Worm (Caenorhabditis elegans) whole organism, mixed stage, embryonic: ENCODE data around the gene myo-5.

Source experiments
- M03D4.4 ChIP-seq: sonication (generic microtip); optimal IDR thresholded peaks from 2 replicates; lab custom pipeline; 2017; ENCODE audit warnings: mild to moderate bottlenecking, missing genetic modification characterization, missing compliant biosample characterization
- bed-3 ChIP-seq: fragments of 200-800 bp; sonication (Bioruptor generic); optimal IDR thresholded peaks from 3 replicates; lab custom pipeline; 2018; ENCODE audit warnings: mild to moderate bottlenecking, missing genetic modification characterization, moderate library complexity, missing compliant biosample characterization
- blmp-1 ChIP-seq: fragments of 150-350 bp; optimal IDR thresholded peaks from 2 replicates; lab custom pipeline; 2014; ENCODE audit warnings: missing biosample characterization, missing genetic modification characterization
- ceh-39 ChIP-seq: fragments of 150-350 bp; optimal IDR thresholded peaks from 2 replicates; lab custom pipeline; 2014; ENCODE audit warnings: missing biosample characterization, missing genetic modification characterization
- ceh-83 ChIP-seq: fragments of 200-800 bp; sonication (Bioruptor generic); optimal IDR thresholded peaks from 2 replicates; lab custom pipeline; 2018; ENCODE audit warnings: mild to moderate bottlenecking, missing genetic modification characterization, missing compliant biosample characterization
- ces-1 ChIP-seq: fragments of 150-350 bp; optimal IDR thresholded peaks from 2 replicates; lab custom pipeline; 2014; ENCODE audit warnings: missing biosample characterization, missing genetic modification reagents, missing genetic modification characterization
- cnd-1 ChIP-seq: fragments of 200-800 bp; sonication (Bioruptor generic); optimal IDR thresholded peaks from 2 replicates; lab custom pipeline; 2018; ENCODE audit warnings: mild to moderate bottlenecking, missing genetic modification characterization, missing compliant biosample characterization
- elt-1 ChIP-seq: sonication (generic microtip); optimal IDR thresholded peaks from 2 replicates; lab custom pipeline; 2017; ENCODE audit warnings: missing genetic modification characterization, mild to moderate bottlenecking, missing compliant biosample characterization, antibody characterized with exemption, moderate library complexity, borderline replicate concordance; ENCODE audit not compliant: insufficient read depth
- flh-1 ChIP-seq: fragments of 200-800 bp; sonication (Bioruptor generic); optimal IDR thresholded peaks from 2 replicates; lab custom pipeline; 2018; ENCODE audit warnings: mild to moderate bottlenecking, missing genetic modification characterization, moderate library complexity, missing compliant biosample characterization
- ham-2 ChIP-seq: fragments of 200-800 bp; sonication (Bioruptor generic); optimal IDR thresholded peaks from 2 replicates; lab custom pipeline; 2018; ENCODE audit warnings: mild to moderate bottlenecking, missing genetic modification characterization, missing compliant biosample characterization
- hlh-1 ChIP-seq: fragments of 150-350 bp; optimal IDR thresholded peaks from 2 replicates; lab custom pipeline; 2014; ENCODE audit warnings: missing biosample characterization, missing genetic modification reagents, missing genetic modification characterization
- lin-13 ChIP-seq: fragments of 150-350 bp; optimal IDR thresholded peaks from 2 replicates; lab custom pipeline; 2014; ENCODE audit warnings: missing biosample characterization, missing genetic modification characterization
- lin-32 ChIP-seq: fragments of 200-800 bp; sonication (Bioruptor generic); optimal IDR thresholded peaks from 2 replicates; lab custom pipeline; 2018; ENCODE audit warnings: mild to moderate bottlenecking, missing genetic modification characterization, missing compliant biosample characterization
- lsy-2 ChIP-seq: fragments of 150-350 bp; optimal IDR thresholded peaks from 2 replicates; lab custom pipeline; 2014; ENCODE audit warnings: missing biosample characterization, missing genetic modification characterization
- mab-5 ChIP-seq: fragments of 150-350 bp; optimal IDR thresholded peaks from 2 replicates; lab custom pipeline; 2014; ENCODE audit warnings: missing biosample characterization, missing genetic modification characterization
- mep-1 ChIP-seq: fragments of 150-350 bp; optimal IDR thresholded peaks from 2 replicates; lab custom pipeline; 2017; ENCODE audit warnings: missing biosample characterization, missing genetic modification reagents, missing genetic modification characterization, inconsistent platforms
- mls-2 ChIP-seq: sonication (generic microtip); optimal IDR thresholded peaks from 2 replicates; lab custom pipeline; 2016; ENCODE audit warnings: mild to moderate bottlenecking, missing genetic modification characterization, moderate library complexity, missing compliant biosample characterization
- nhr-12 ChIP-seq: fragments of 150-350 bp; optimal IDR thresholded peaks from 2 replicates; lab custom pipeline; 2014; ENCODE audit warnings: missing biosample characterization, missing genetic modification characterization
- nhr-2 ChIP-seq: fragments of 150-350 bp; optimal IDR thresholded peaks from 2 replicates; lab custom pipeline; 2014; ENCODE audit warnings: missing biosample characterization, missing genetic modification characterization
- nhr-237 ChIP-seq: fragments of 150-350 bp; optimal IDR thresholded peaks from 2 replicates; lab custom pipeline; 2014; ENCODE audit warnings: missing biosample characterization, missing genetic modification characterization
- nhr-28 ChIP-seq: fragments of 150-350 bp; optimal IDR thresholded peaks from 2 replicates; lab custom pipeline; 2014; ENCODE audit warnings: missing biosample characterization, missing genetic modification characterization
- nhr-76 ChIP-seq: sonication (generic microtip); optimal IDR thresholded peaks from 2 replicates; lab custom pipeline; 2017; ENCODE audit warnings: missing biosample characterization, missing genetic modification characterization
- pha-4 ChIP-seq: fragments of 150-350 bp; optimal IDR thresholded peaks from 2 replicates; lab custom pipeline; 2018; ENCODE audit warnings: missing biosample characterization, missing genetic modification reagents, missing genetic modification characterization
- sem-2 ChIP-seq: fragments of 200-800 bp; sonication (Bioruptor generic); optimal IDR thresholded peaks from 2 replicates; lab custom pipeline; 2018; ENCODE audit warnings: mild to moderate bottlenecking, missing genetic modification characterization, missing compliant biosample characterization
- snpc-4 ChIP-seq: fragments of 150-350 bp; optimal IDR thresholded peaks from 2 replicates; lab custom pipeline; 2014; ENCODE audit warnings: missing biosample characterization, missing genetic modification characterization
- sptf-1 ChIP-seq: sonication (generic microtip); optimal IDR thresholded peaks from 2 replicates; lab custom pipeline; 2017; ENCODE audit warnings: mild to moderate bottlenecking, missing genetic modification characterization, moderate library complexity, missing compliant biosample characterization
- tbx-8 ChIP-seq: fragments of 200-800 bp; sonication (Bioruptor generic); optimal IDR thresholded peaks from 2 replicates; lab custom pipeline; 2018; ENCODE audit warnings: mild to moderate bottlenecking, missing genetic modification characterization, moderate library complexity, missing compliant biosample characterization
- unc-120 ChIP-seq: sonication (generic microtip); optimal IDR thresholded peaks from 2 replicates; lab custom pipeline; 2017; ENCODE audit warnings: missing genetic modification characterization, missing compliant biosample characterization; ENCODE audit not compliant: poor library complexity, severe bottlenecking
- unc-39 ChIP-seq: fragments of 150-350 bp; optimal IDR thresholded peaks from 2 replicates; lab custom pipeline; 2014; ENCODE audit warnings: missing biosample characterization, missing genetic modification characterization
- unc-62 ChIP-seq: fragments of 150-350 bp; optimal IDR thresholded peaks from 2 replicates; lab custom pipeline; 2014; ENCODE audit warnings: missing biosample characterization, missing genetic modification reagents, missing genetic modification characterization
- zip-8 ChIP-seq: fragments of 150-350 bp; optimal IDR thresholded peaks from 2 replicates; lab custom pipeline; 2014; ENCODE audit warnings: missing biosample characterization, missing genetic modification characterization

myo-5 gene

ce11 chrV:8095378-8095777, 13.4 kb upstream of the myo-5 start, which contains the start of gene str-146:
str-146 (minus strand) TSS chrV:8095478.
- no peak for TF ChIP-seq nhr-12 (tag; lab: Kevin White, UChicago)
- TF ChIP-seq unc-62 (GFP tag; lab: Kevin White, UChicago) = no peak
- no peak for TF ChIP-seq nhr-2 (tag; lab: Kevin White, UChicago)
- no peak for TF ChIP-seq lsy-2 (tag; lab: Kevin White, UChicago)
- TF ChIP-seq sptf-1 (tag; lab: Kevin White, UChicago) = no peak
- no peak for TF ChIP-seq cnd-1 (tag; lab: Kevin White, UChicago)
- TF ChIP-seq unc-120 = no peak

DNA sequence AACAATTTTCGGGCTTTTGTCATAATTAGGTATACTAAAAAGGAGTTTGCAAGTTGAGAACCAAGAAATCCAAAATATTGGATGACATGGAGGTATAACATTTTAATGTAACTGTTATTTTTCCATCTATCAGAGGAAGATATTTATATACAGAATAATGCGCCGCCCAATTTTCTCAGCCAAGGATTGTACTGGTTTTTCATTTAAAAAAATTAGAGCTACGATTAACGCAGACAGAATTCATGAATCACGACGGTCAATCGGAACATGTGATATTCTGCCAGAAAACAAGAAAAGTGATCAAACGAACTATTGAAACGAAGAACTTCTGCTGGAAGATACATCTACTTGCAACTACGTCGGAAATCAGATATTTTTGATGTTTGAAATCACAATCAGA, 10.5 kb upstream of the myo-5 start, which contains the start of gene str-145:
Gene str-145 (minus strand): TSS at position 101 of the 400 bp plus-strand sequence.
- no peak for TF ChIP-seq mab-5 (tag; lab: Kevin White, UChicago)
- no peak for TF ChIP-seq nhr-237 (tag; lab: Kevin White, UChicago)
- no peak for TF ChIP-seq nhr-28
- TF ChIP-seq lin-13 (tag; lab: Kevin White, UChicago) = no peak
- no peak for TF ChIP-seq bed-3 (GFP tag; lab: Kevin White, UChicago)
- TF ChIP-seq pha-4 = no peak
- TF ChIP-seq M03D4.4 (tag; lab: Kevin White, UChicago) = no peak
- TF ChIP-seq nhr-12 (tag; lab: Kevin White, UChicago) = no peak
- TF ChIP-seq nhr-76 (tag; lab: Kevin White, UChicago) = no peak
- TF ChIP-seq blmp-1 (tag; lab: Kevin White, UChicago) = no peak
- TF ChIP-seq unc-62 (GFP tag; lab: Kevin White, UChicago) = no peak
- TF ChIP-seq sem-2 = no peak
- TF ChIP-seq mep-1 (tag; lab: Kevin White, UChicago) = no peak
- no peak for TF ChIP-seq nhr-2 (tag; lab: Kevin White, UChicago)
- TF ChIP-seq ces-1 = no peak
- no peak for TF ChIP-seq sptf-1 (tag; lab: Kevin White, UChicago)
- TF ChIP-seq flh-1 = no peak

ce11 chrV:8099306-8099705, 9.5 kb upstream of the myo-5 start, which contains the start of gene sdz-23:
sdz-23 (plus strand) TSS chrV:8099606.
- TF ChIP-seq flh-1 (no peak), ceh-39 (tag; lab: Kevin White, UChicago) (no peak), cnd-1 (tag; lab: Kevin White, UChicago) (no peak), mep-1 (tag; lab: Kevin White, UChicago) (no peak), snpc-4 (tag; lab: Kevin White, UChicago) (no peak), nhr-2 (tag; lab: Kevin White, UChicago) (no peak), lsy-2 (tag; lab: Kevin White, UChicago) (no peak), bed-3 (GFP tag; lab: Kevin White, UChicago) (no peak), sem-2 (no peak), pha-4 (no peak), nhr-76 (tag; lab: Kevin White, UChicago) (no peak), nhr-28 (no peak), lin-13 (tag; lab: Kevin White, UChicago) (no peak), hlh-1 (tag; lab: Kevin White, UChicago) (no peak), nhr-12 (tag; lab: Kevin White, UChicago) (no peak), elt-1 (no peak), ceh-83 (GFP tag; lab: Kevin White, UChicago) (no peak), sptf-1 (tag; lab: Kevin White, UChicago) (no peak)
- TF ChIP-seq, all 35 proteins: peak for 0

ce11 chrV:8102960-8103359, 5.8 kb upstream of the myo-5 start, which contains the start of gene str-90:
str-90 (plus strand) TSS chrV:8103260.
- TF ChIP-seq ceh-83 (GFP tag; lab: Kevin White, UChicago) (no peak), nhr-12 (tag; lab: Kevin White, UChicago) (no peak), ham-2 (GFP tag; lab: Kevin White, UChicago) (no peak), lin-32 (GFP tag; lab: Kevin White, UChicago) (no peak), hlh-1 (tag; lab: Kevin White, UChicago) (no peak), lin-13 (tag; lab: Kevin White, UChicago) (no peak), nhr-28 (no peak), elt-1 (no peak), zip-8 (tag; lab: Kevin White, UChicago) (no peak), unc-62 (GFP tag; lab: Kevin White, UChicago) (no peak), unc-120 (no peak), mep-1 (tag; lab: Kevin White, UChicago) (no peak), flh-1 (no peak), mls-2 (tag; lab: Kevin White, UChicago) (no peak), unc-39 (tag; lab: Kevin White, UChicago) (no peak)
- TF ChIP-seq, all 35 proteins: peak for 0

- TF ChIP-seq cnd-1 (tag; lab: Kevin White, UChicago) = no peak
- TF ChIP-seq hlh-1 (tag; lab: Kevin White, UChicago) = no peak
- TF ChIP-seq mep-1 (tag; lab: Kevin White, UChicago) = no peak
- no peak for TF ChIP-seq mab-5 (tag; lab: Kevin White, UChicago)
- TF ChIP-seq nhr-237 (tag; lab: Kevin White, UChicago) = no peak
- no peak for TF ChIP-seq snpc-4 (tag; lab: Kevin White, UChicago)
- TF ChIP-seq elt-1 = no peak
- no peak for TF ChIP-seq unc-120
- TF ChIP-seq unc-39 (tag; lab: Kevin White, UChicago) = no peak
- TF ChIP-seq lin-13 (tag; lab: Kevin White, UChicago) = no peak
- no peak for TF ChIP-seq zip-8 (tag; lab: Kevin White, UChicago)
- no peak for TF ChIP-seq sptf-1 (tag; lab: Kevin White, UChicago)
- TF ChIP-seq tbx-8 = no peak
- no peak for TF ChIP-seq bed-3 (GFP tag; lab: Kevin White, UChicago)
- TF ChIP-seq ham-2 (GFP tag; lab: Kevin White, UChicago) = no peak
- TF ChIP-seq nhr-28 = no peak
- no peak for TF ChIP-seq blmp-1 (tag; lab: Kevin White, UChicago)
- TF ChIP-seq nhr-76 (tag; lab: Kevin White, UChicago) = no peak
Measured at ce11 chrV:8104473-8104872, 4.3 kb upstream of the myo-5 start, which contains the start of gene srlf-16. srlf-16 (plus strand) TSS chrV:8104773.
